Worm (Caenorhabditis elegans) whole organism, L3 larva: ENCODE data around the gene Y38E10A.3.

Experiments used
- R02D3.7 ChIP-seq: fragments of 150-350 bp; optimal IDR thresholded peaks from 2 replicates; lab custom pipeline; 2014; ENCODE audit warnings: missing biosample characterization, missing genetic modification characterization
- ZK546.5 ChIP-seq: sonication (generic microtip); optimal IDR thresholded peaks from 2 replicates; lab custom pipeline; 2017; ENCODE audit warnings: missing biosample characterization, missing genetic modification characterization
- aly-2 ChIP-seq: fragments of 150-350 bp; optimal IDR thresholded peaks from 2 replicates; lab custom pipeline; 2014; ENCODE audit warnings: missing biosample characterization, missing genetic modification characterization
- ama-1 ChIP-seq: fragments of 150-350 bp; optimal IDR thresholded peaks from 2 replicates; lab custom pipeline; 2018
- egl-27 ChIP-seq: sonication (generic microtip); optimal IDR thresholded peaks from 4 replicates; lab custom pipeline; 2017; ENCODE audit warnings: missing biosample characterization, missing genetic modification reagents, missing genetic modification characterization
- lin-39 ChIP-seq: fragments of 150-350 bp; optimal IDR thresholded peaks from 2 replicates; lab custom pipeline; 2018; ENCODE audit warnings: missing biosample characterization, missing genetic modification reagents, missing genetic modification characterization
- nhr-11 ChIP-seq: fragments of 150-350 bp; optimal IDR thresholded peaks from 2 replicates; lab custom pipeline; 2014; ENCODE audit warnings: missing biosample characterization, missing genetic modification characterization
- nhr-25 ChIP-seq: sonication (generic microtip); optimal IDR thresholded peaks from 2 replicates; lab custom pipeline; 2017; ENCODE audit warnings: missing biosample characterization, missing genetic modification characterization
- nhr-76 ChIP-seq: fragments of 150-350 bp; sonication (generic microtip); optimal IDR thresholded peaks from 5 replicates; lab custom pipeline; 2014; ENCODE audit warnings: missing biosample characterization, missing genetic modification characterization
- pha-4 ChIP-seq: fragments of 150-350 bp; optimal IDR thresholded peaks from 2 replicates; lab custom pipeline; 2014; ENCODE audit warnings: missing biosample characterization, missing genetic modification reagents, missing genetic modification characterization
- skn-1 ChIP-seq: fragments of 150-350 bp; optimal IDR thresholded peaks from 2 replicates; lab custom pipeline; 2014; ENCODE audit warnings: missing biosample characterization, missing genetic modification characterization
- unc-62 ChIP-seq: fragments of 150-350 bp; sonication (generic microtip); optimal IDR thresholded peaks from 4 replicates; lab custom pipeline; 2014; ENCODE audit warnings: missing biosample characterization, missing genetic modification reagents, missing genetic modification characterization
- zag-1 ChIP-seq: fragments of 150-350 bp; optimal IDR thresholded peaks from 2 replicates; lab custom pipeline; 2014; ENCODE audit warnings: missing biosample characterization, missing genetic modification characterization

ce11 chrII:12580952-12581351 lies 6.4 kb upstream of the Y38E10A.3 start, which contains the start of gene clec-4:
- no peak for TF ChIP-seq aly-2
- no peak for TF ChIP-seq ama-1 (lab: Kevin White, UChicago)
- no peak for TF ChIP-seq nhr-25 (tag; lab: Kevin White, UChicago)
- TF ChIP-seq pha-4 (tag; lab: Kevin White, UChicago), result no peak
- no peak for TF ChIP-seq egl-27 (tag; lab: Kevin White, UChicago)
- no peak for TF ChIP-seq R02D3.7
- TF ChIP-seq ZK546.5, result no peak
- no peak for TF ChIP-seq skn-1
- no peak for TF ChIP-seq unc-62 (GFP tag; lab: Kevin White, UChicago)
- no peak for TF ChIP-seq nhr-11 (tag; lab: Kevin White, UChicago)
- TF ChIP-seq nhr-76, result no peak
- no peak for TF ChIP-seq zag-1
- TF ChIP-seq lin-39 (tag; lab: Kevin White, UChicago), result no peak
